Fruit fly (Drosophila melanogaster): Measurements from ENCODE around the gene MsrA.
A peak's percentile ranks its signal among the peaks of the same experiment; 100 is the strongest.

The MsrA gene

DNA sequence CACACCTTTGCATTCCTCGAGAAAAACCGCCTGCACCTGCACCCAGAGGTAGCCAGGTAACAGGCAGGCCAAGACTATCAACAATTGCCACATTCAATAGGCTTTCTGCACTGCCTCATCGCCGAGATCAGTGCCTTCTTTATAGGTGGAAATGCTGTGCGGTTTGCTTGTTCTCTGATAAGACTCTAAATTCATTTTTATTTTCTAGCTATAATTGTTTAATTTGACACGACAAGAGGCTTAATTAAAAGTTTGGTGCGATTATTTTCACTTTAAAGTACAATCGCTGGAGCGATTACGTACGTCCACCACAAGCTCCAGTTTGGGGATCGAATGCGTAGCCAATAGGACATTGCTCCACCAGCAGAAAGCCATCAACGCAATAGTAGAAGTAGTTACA, 16.6 kb downstream of the MsrA start, which contains the start of gene CG42729:
Gene CG42729 (minus strand): TSS at position 101 of the 400 bp plus-strand sequence.
- TF ChIP-seq CG11617 (GFP tag; optimal IDR thresholded peaks at IDR 0.05), result no peak
- no peak for TF ChIP-seq tj (GFP tag; optimal IDR thresholded peaks at IDR 0.05)
- no peak for TF ChIP-seq cic (GFP tag; optimal IDR thresholded peaks at IDR 0.05)
- TF ChIP-seq toe (GFP tag; optimal IDR thresholded peaks at IDR 0.05), result no peak

DNA sequence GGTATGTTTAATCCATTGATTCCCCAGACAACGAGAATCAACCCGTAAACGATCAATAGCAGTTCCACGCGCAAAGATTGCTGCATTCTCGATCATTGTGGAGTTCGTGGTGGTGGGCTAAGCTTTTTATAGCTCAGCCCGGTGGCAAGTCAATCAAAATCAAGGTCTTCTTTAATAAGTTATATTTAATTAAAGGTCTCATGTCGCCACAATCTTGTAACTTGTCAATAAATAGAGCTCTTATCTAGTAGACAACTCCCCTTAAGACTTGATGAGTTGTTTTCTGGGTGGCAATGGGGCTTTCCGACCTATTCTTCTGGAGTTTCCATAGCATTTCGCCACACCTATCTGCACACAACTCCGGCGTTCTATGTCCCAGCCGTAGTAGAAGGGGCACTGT, 17.2 kb downstream of the MsrA start, which contains the start of gene CG42728:
Gene CG42728 (minus strand): TSS at position 101 of the 400 bp plus-strand sequence.
- TF ChIP-seq pad (GFP tag; optimal IDR thresholded peaks at IDR 0.05) (no peak), CG7101 (tag; optimal IDR thresholded peaks at IDR 0.05) (no peak), Crg-1 (GFP tag; optimal IDR thresholded peaks at IDR 0.05) (no peak), CG11617 (GFP tag; optimal IDR thresholded peaks at IDR 0.05) (no peak), Mnt (GFP tag; optimal IDR thresholded peaks at IDR 0.05) (no peak), CG1620 (GFP tag; optimal IDR thresholded peaks at IDR 0.05) (no peak), Hr96 (GFP tag; optimal IDR thresholded peaks at IDR 0.05) (no peak), bab1 (GFP tag; optimal IDR thresholded peaks at IDR 0.05) (no peak), CG7045 (GFP tag; optimal IDR thresholded peaks at IDR 0.05) (no peak), kay (GFP tag; ENCODE audit: borderline replicate concordance) (no peak), ovo (GFP tag; optimal IDR thresholded peaks at IDR 0.05) (no peak)

DNA sequence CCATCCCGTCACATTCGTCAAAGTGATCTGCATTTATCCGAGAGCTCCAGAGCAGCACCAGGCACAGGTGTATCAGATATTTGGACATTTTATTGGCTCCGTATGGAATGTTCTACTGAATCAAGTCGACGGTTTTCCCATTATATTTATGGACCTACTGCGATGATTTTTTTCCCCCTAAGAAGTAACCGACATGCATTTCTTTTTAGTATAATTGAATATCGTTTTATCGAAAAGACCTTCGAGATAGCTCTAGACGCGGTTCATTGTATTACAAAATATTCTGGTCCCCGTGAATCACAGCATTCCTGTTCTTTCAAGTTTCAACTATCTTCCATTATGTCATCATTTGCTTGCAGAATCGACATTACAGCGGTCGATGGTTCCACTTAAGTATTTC, 18.3 kb downstream of the MsrA start, which contains the start of gene obst-H:
Gene obst-H (minus strand): TSS at position 101 of the 400 bp plus-strand sequence.
- no peak for TF ChIP-seq toe (GFP tag; optimal IDR thresholded peaks at IDR 0.05)
- TF ChIP-seq Hr96 (GFP tag; optimal IDR thresholded peaks at IDR 0.05), result no peak
- TF ChIP-seq CG7101 (tag; optimal IDR thresholded peaks at IDR 0.05), result no peak
- no peak for TF ChIP-seq CG12768 (GFP tag; optimal IDR thresholded peaks at IDR 0.05)
- TF ChIP-seq pad (GFP tag; optimal IDR thresholded peaks at IDR 0.05), result no peak
- no peak for TF ChIP-seq CG33017 (tag; optimal IDR thresholded peaks at IDR 0.05)
- TF ChIP-seq CG7045 (GFP tag; optimal IDR thresholded peaks at IDR 0.05), result no peak
- no peak for TF ChIP-seq cnc (optimal IDR thresholded peaks at IDR 0.05)
- no peak for TF ChIP-seq kay (GFP tag; ENCODE audit: borderline replicate concordance)
- no peak for TF ChIP-seq Mnt (GFP tag; optimal IDR thresholded peaks at IDR 0.05)
- TF ChIP-seq Crg-1 (GFP tag; optimal IDR thresholded peaks at IDR 0.05), result no peak
- no peak for TF ChIP-seq CG11617 (GFP tag; optimal IDR thresholded peaks at IDR 0.05)
- no peak for TF ChIP-seq ovo (GFP tag; optimal IDR thresholded peaks at IDR 0.05)
- TF ChIP-seq CG14711 (tag; optimal IDR thresholded peaks at IDR 0.05), result no peak
- TF ChIP-seq tj (GFP tag; optimal IDR thresholded peaks at IDR 0.05), result no peak

DNA sequence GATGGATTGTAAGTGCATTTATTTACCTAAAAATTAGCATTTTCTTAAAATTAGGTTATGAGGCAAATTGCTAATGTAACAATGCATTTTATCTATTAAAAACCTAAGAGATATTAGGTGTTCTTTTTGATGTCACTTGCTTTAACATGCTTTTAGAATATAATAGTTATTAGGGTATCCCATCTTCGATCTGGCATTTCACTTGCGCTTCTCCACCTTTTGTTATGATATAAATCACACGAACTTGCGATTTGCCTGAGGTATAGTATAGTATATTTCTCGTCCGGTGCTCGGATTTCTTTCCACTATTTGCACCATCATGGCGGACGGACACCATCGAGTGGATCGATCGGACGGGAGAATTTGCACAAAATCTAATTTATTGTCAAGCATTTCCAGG, 19.2 kb downstream of the MsrA start:
- TF ChIP-seq CG12768 (GFP tag; optimal IDR thresholded peaks at IDR 0.05) (no peak), Clk (GFP tag; optimal IDR thresholded peaks at IDR 0.05) (no peak), tj (GFP tag; optimal IDR thresholded peaks at IDR 0.05) (no peak), CG14711 (tag; optimal IDR thresholded peaks at IDR 0.05) (no peak)

DNA sequence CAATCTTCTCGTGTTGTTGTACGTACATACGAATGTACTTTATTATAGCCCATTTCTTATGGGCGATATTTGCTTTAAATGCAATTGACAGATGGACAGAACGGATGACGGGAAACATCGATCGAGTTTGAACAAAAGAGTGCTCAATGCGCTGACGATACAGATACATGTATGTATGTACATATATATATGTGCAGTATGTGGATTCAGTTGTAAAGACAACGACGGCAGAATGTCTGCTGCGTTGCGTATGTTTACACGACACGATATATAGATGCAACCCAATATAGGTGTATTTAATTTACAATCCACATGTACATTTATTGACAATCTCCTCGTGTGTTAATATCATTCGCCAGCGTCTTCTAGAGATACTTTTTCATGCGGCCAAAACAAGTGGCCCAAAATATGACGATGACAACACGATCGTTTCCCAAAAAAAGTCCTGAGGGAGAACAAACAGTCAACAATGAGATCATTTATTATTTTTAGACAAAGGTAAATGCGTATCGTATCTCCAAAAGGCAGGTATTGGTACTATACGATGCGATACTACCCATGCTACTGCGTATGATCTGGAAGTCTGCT, 19.9 kb downstream of the MsrA start:
- TF ChIP-seq tj (GFP tag; optimal IDR thresholded peaks at IDR 0.05), result peak; percentile 92
- TF ChIP-seq Mnt (GFP tag; optimal IDR thresholded peaks at IDR 0.05), result no peak
- TF ChIP-seq CG12768 (GFP tag; optimal IDR thresholded peaks at IDR 0.05), result no peak
- TF ChIP-seq toe (GFP tag; optimal IDR thresholded peaks at IDR 0.05), result no peak
- TF ChIP-seq bab1 (GFP tag; optimal IDR thresholded peaks at IDR 0.05), result no peak
- no peak for TF ChIP-seq CG33017 (tag; optimal IDR thresholded peaks at IDR 0.05)
- TF ChIP-seq CG11617 (GFP tag; optimal IDR thresholded peaks at IDR 0.05), result no peak
- TF ChIP-seq Crg-1 (GFP tag; optimal IDR thresholded peaks at IDR 0.05), result no peak
- peak; percentile 66 for TF ChIP-seq kay (GFP tag; ENCODE audit: borderline replicate concordance)
- TF ChIP-seq CG7045 (GFP tag; optimal IDR thresholded peaks at IDR 0.05), result no peak
- TF ChIP-seq CG7101 (tag; optimal IDR thresholded peaks at IDR 0.05), result no peak

DNA sequence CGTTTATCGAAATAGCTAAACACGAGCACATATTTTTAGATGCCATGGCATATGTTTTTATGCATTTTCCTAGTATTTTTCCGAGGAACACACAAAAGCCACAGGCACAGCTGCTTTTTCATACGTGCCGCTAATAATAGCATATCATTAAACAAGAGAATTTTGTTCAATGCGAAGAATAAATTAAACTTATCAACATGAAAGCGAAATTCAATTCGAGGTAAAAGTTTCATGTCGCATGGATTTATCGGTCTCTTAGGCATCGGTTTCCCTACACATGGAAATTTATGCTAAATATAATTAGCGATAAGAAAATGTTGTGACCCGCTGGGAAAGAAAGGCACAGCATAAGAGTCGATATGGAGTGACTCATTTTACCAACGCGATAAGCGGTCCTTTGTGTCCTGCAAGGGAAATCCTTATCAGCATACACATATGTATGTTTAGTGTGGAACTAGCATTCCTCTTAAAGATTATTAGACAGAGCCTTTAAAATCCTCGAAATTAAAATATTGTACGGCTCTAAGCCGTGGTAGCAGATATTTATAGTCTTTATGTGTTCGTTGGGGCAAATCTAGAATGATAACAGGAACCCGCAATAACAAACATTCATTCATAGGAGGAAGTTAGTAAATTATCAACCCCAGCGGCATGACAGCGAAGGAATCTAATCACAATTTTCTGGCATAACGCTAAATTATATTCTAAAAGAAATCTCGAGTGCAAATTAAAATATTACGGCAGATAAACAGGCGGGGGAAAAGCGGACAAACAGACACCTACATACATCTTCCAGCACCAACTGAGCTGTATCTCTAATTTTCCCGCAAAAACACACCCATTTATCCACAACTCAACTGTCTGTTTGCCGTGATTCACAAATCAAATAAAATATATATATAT, 20.8 kb downstream of the MsrA start, which contains the start of gene CG43248:
Gene CG43248 (minus strand): TSS at position 51 of the 903 bp plus-strand sequence.
- peak; percentile 85 for TF ChIP-seq cic (GFP tag; optimal IDR thresholded peaks at IDR 0.05)
- TF ChIP-seq CG1620 (GFP tag; optimal IDR thresholded peaks at IDR 0.05), result no peak
- TF ChIP-seq kay (GFP tag; ENCODE audit: borderline replicate concordance), result no peak

DNA sequence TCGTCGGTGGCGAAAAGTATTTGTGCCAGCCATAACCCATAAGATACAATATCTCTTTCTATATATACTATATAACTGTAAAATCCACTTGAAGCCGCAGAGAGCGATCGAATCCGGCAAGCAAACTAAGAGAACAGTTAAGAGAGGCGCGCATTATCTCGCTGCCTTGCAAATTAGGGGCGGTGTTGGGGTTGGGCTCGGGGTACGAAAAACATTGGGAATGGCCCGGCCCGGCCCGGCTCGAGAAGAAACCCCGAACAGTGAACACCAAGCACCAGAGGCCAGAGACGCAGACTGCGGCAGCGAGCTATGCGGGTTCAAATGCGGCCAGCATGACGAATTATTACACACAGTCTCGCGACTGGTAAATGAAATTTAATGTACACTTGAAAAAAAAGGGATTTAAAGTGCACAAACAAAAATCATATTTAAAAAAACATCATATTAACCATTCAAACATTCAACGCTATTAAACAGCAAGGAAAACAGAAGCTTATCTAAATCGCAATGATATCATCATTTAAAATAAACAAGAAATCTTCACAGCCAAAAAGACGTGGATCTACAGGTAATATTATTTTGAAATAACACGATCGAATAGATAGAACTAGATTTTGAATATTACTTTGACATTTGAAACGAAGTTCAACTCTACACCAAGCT, 21.6 kb downstream of the MsrA start:
- no peak for TF ChIP-seq CG33017 (tag; optimal IDR thresholded peaks at IDR 0.05)
- peak; percentile 83 for TF ChIP-seq kay (GFP tag; ENCODE audit: borderline replicate concordance)
- TF ChIP-seq toe (GFP tag; optimal IDR thresholded peaks at IDR 0.05), result peak; percentile 5
- peak; percentile 82 for TF ChIP-seq CG12768 (GFP tag; optimal IDR thresholded peaks at IDR 0.05)
- TF ChIP-seq CG7101 (tag; optimal IDR thresholded peaks at IDR 0.05), result no peak
- peak; percentile 22 for TF ChIP-seq tj (GFP tag; optimal IDR thresholded peaks at IDR 0.05)
- peak; percentile 2 for TF ChIP-seq CG5204 (GFP tag; optimal IDR thresholded peaks at IDR 0.05)
- peak; percentile 23 for TF ChIP-seq Hr96 (GFP tag; optimal IDR thresholded peaks at IDR 0.05)
- peak; percentile 57 for TF ChIP-seq ovo (GFP tag; optimal IDR thresholded peaks at IDR 0.05)
- TF ChIP-seq CG14711 (tag; optimal IDR thresholded peaks at IDR 0.05), result peak; percentile 23
